Fruit fly (Drosophila melanogaster): Measurements from ENCODE around the gene Ptp10D.
A peak's percentile ranks its signal among the peaks of the same experiment; 100 is the strongest.

Gene Ptp10D

dm6 chrX:11681558-11682551 is 60.0 kb downstream of the Ptp10D start:
- TF ChIP-seq psq (optimal IDR thresholded peaks at IDR 0.05), result no peak
- TF ChIP-seq CG8478 (optimal IDR thresholded peaks at IDR 0.05), result peak; percentile 34
- TF ChIP-seq Dll (optimal IDR thresholded peaks at IDR 0.05), result peak; percentile 66
- no peak for TF ChIP-seq usp (GFP tag; optimal IDR thresholded peaks at IDR 0.05)
- TF ChIP-seq EcR (GFP tag; optimal IDR thresholded peaks at IDR 0.05), result peak in 1 of 2 experiments; percentile 96
- no peak for TF ChIP-seq pan (optimal IDR thresholded peaks at IDR 0.05)

- no peak for TF ChIP-seq psq (optimal IDR thresholded peaks at IDR 0.05)
- TF ChIP-seq pan (optimal IDR thresholded peaks at IDR 0.05), result no peak
- no peak for TF ChIP-seq usp (GFP tag; optimal IDR thresholded peaks at IDR 0.05)
- no peak for TF ChIP-seq Dll (optimal IDR thresholded peaks at IDR 0.05)
- TF ChIP-seq EcR (GFP tag; optimal IDR thresholded peaks at IDR 0.05), result no peak
- TF ChIP-seq CG8478 (optimal IDR thresholded peaks at IDR 0.05), result no peak
Measured at dm6 chrX:11683480-11683879, 61.7 kb downstream of the Ptp10D start.

dm6 chrX:11684462-11684861 is 62.6 kb downstream of the Ptp10D start:
- TF ChIP-seq EcR (GFP tag; optimal IDR thresholded peaks at IDR 0.05) (no peak), CG8478 (optimal IDR thresholded peaks at IDR 0.05) (no peak), psq (optimal IDR thresholded peaks at IDR 0.05) (no peak), pan (optimal IDR thresholded peaks at IDR 0.05) (no peak), Dll (optimal IDR thresholded peaks at IDR 0.05) (no peak), usp (GFP tag; optimal IDR thresholded peaks at IDR 0.05) (no peak)

dm6 chrX:11685918-11686640 is 64.3 kb downstream of the Ptp10D start:
- TF ChIP-seq EcR (GFP tag; optimal IDR thresholded peaks at IDR 0.05) (peak in 1 of 2 experiments; percentile 37), usp (GFP tag; optimal IDR thresholded peaks at IDR 0.05) (no peak)

dm6 chrX:11686675-11687074 is 64.9 kb downstream of the Ptp10D start:
- TF ChIP-seq EcR (GFP tag; optimal IDR thresholded peaks at IDR 0.05), result no peak
- TF ChIP-seq pan (optimal IDR thresholded peaks at IDR 0.05), result no peak
- no peak for TF ChIP-seq psq (optimal IDR thresholded peaks at IDR 0.05)
- TF ChIP-seq usp (GFP tag; optimal IDR thresholded peaks at IDR 0.05), result no peak
- TF ChIP-seq CG8478 (optimal IDR thresholded peaks at IDR 0.05), result no peak
- TF ChIP-seq Dll (optimal IDR thresholded peaks at IDR 0.05), result no peak

- TF ChIP-seq EcR (GFP tag; optimal IDR thresholded peaks at IDR 0.05) (no peak), usp (GFP tag; optimal IDR thresholded peaks at IDR 0.05) (no peak)
Measured at dm6 chrX:11687666-11688492, 66.1 kb downstream of the Ptp10D start.

dm6 chrX:11689669-11690068 is 67.9 kb downstream of the Ptp10D start:
- no peak for TF ChIP-seq Dll (optimal IDR thresholded peaks at IDR 0.05)
- TF ChIP-seq usp (GFP tag; optimal IDR thresholded peaks at IDR 0.05), result no peak
- TF ChIP-seq EcR (GFP tag; optimal IDR thresholded peaks at IDR 0.05), result no peak
- TF ChIP-seq CG8478 (optimal IDR thresholded peaks at IDR 0.05), result no peak
- TF ChIP-seq psq (optimal IDR thresholded peaks at IDR 0.05), result no peak
- no peak for TF ChIP-seq pan (optimal IDR thresholded peaks at IDR 0.05)

- no peak for TF ChIP-seq Dll (optimal IDR thresholded peaks at IDR 0.05)
- no peak for TF ChIP-seq EcR (GFP tag; optimal IDR thresholded peaks at IDR 0.05)
- no peak for TF ChIP-seq pan (optimal IDR thresholded peaks at IDR 0.05)
- TF ChIP-seq usp (GFP tag; optimal IDR thresholded peaks at IDR 0.05), result no peak
- no peak for TF ChIP-seq psq (optimal IDR thresholded peaks at IDR 0.05)
- no peak for TF ChIP-seq CG8478 (optimal IDR thresholded peaks at IDR 0.05)
Measured at dm6 chrX:11694959-11695882, 73.4 kb downstream of the Ptp10D start, which contains the start of gene PhKgamma. Gene PhKgamma (plus strand): TSS chrX:11695137.

dm6 chrX:11695883-11696211 is 74.0 kb downstream of the Ptp10D start:
- TF ChIP-seq psq (optimal IDR thresholded peaks at IDR 0.05), result no peak
- TF ChIP-seq pan (optimal IDR thresholded peaks at IDR 0.05), result no peak

dm6 chrX:11700765-11701164 is 79.0 kb downstream of the Ptp10D start:
- TF ChIP-seq pan (optimal IDR thresholded peaks at IDR 0.05) (no peak), usp (GFP tag; optimal IDR thresholded peaks at IDR 0.05) (no peak), EcR (GFP tag; optimal IDR thresholded peaks at IDR 0.05) (no peak), psq (optimal IDR thresholded peaks at IDR 0.05) (no peak), CG8478 (optimal IDR thresholded peaks at IDR 0.05) (no peak), Dll (optimal IDR thresholded peaks at IDR 0.05) (no peak)
